Fruit fly (Drosophila melanogaster) whole organism, embryonic: Measurements from ENCODE around the gene CG17637.

ENCODE experiments used
- Aef1 ChIP-seq: fragments of 200-800 bp; sonication (Bioruptor generic); IDR thresholded peaks from 3 replicates; pipeline ENCODE4 v1.3.6; 2022; ENCODE audit warnings: missing biosample characterization, missing genetic modification characterization
- CG10462 ChIP-seq: fragments of 200-800 bp; sonication (Bioruptor generic); optimal IDR thresholded peaks from 2 replicates; lab custom pipeline; 2016; ENCODE audit warnings: missing biosample characterization, missing genetic modification characterization
- CG11456 ChIP-seq: fragments of 200-800 bp; sonication (Bioruptor generic); IDR thresholded peaks from 3 replicates; pipeline ENCODE4 v1.3.6; 2022; ENCODE audit warnings: missing biosample characterization, missing genetic modification characterization
- CG11560 ChIP-seq: fragments of 200-800 bp; sonication (Bioruptor generic); IDR thresholded peaks from 3 replicates; pipeline ENCODE4 v1.3.6; 2022; ENCODE audit warnings: missing biosample characterization, missing genetic modification characterization
- CG12104 ChIP-seq: fragments of 200-800 bp; sonication (Bioruptor generic); optimal IDR thresholded peaks from 3 replicates; lab custom pipeline; 2016; ENCODE audit warnings: missing biosample characterization, missing genetic modification characterization
- CG12744 ChIP-seq: fragments of 200-800 bp; sonication (Bioruptor generic); optimal IDR thresholded peaks from 2 replicates; lab custom pipeline; 2016; ENCODE audit warnings: missing biosample characterization, missing genetic modification characterization
- CG13287 ChIP-seq: fragments of 200-800 bp; sonication (Bioruptor generic); IDR thresholded peaks from 2 replicates; pipeline ENCODE4 v1.3.6; 2022; ENCODE audit warnings: missing biosample characterization, missing genetic modification characterization; ENCODE audit not compliant: partially characterized antibody
- CG1602 ChIP-seq: fragments of 200-800 bp; sonication (Bioruptor generic); optimal IDR thresholded peaks from 3 replicates; lab custom pipeline; 2016; ENCODE audit warnings: missing biosample characterization, missing genetic modification characterization
- CG17361 ChIP-seq: fragments of 200-800 bp; sonication (Bioruptor generic); IDR thresholded peaks from 3 replicates; pipeline ENCODE4 v1.3.6; 2022; ENCODE audit warnings: missing biosample characterization, missing genetic modification characterization
- CG1832 ChIP-seq: fragments of 200-800 bp; sonication (Bioruptor generic); optimal IDR thresholded peaks from 2 replicates; lab custom pipeline; 2017; ENCODE audit warnings: missing biosample characterization, mild to moderate bottlenecking, missing genetic modification characterization, inconsistent platforms
- CG18599 ChIP-seq: fragments of 200-800 bp; sonication (Bioruptor generic); optimal IDR thresholded peaks from 3 replicates; lab custom pipeline; 2017; ENCODE audit warnings: missing biosample characterization, missing genetic modification characterization, mild to moderate bottlenecking, moderate library complexity, missing genetic modification reagents
- CG2116 ChIP-seq: fragments of 200-800 bp; sonication (Bioruptor generic); optimal IDR thresholded peaks from 3 replicates; lab custom pipeline; 2018; ENCODE audit warnings: missing biosample characterization, mild to moderate bottlenecking, missing genetic modification characterization
- CG2202 ChIP-seq: fragments of 200-800 bp; sonication (Bioruptor generic); optimal IDR thresholded peaks from 2 replicates; lab custom pipeline; 2018; ENCODE audit warnings: missing biosample characterization, mild to moderate bottlenecking, missing genetic modification characterization
- CG2875 ChIP-seq: fragments of 200-800 bp; sonication (Bioruptor generic); optimal IDR thresholded peaks from 2 replicates; lab custom pipeline; 2017; ENCODE audit warnings: missing biosample characterization, mild to moderate bottlenecking, missing genetic modification characterization, missing genetic modification reagents
- CG2889 ChIP-seq: fragments of 200-800 bp; sonication (Bioruptor generic); IDR thresholded peaks from 3 replicates; pipeline ENCODE4 v1.3.6; 2022; ENCODE audit warnings: missing biosample characterization, missing genetic modification characterization
- CG31388 ChIP-seq: fragments of 200-800 bp; sonication (Bioruptor generic); optimal IDR thresholded peaks from 2 replicates; lab custom pipeline; 2016; ENCODE audit warnings: missing biosample characterization, missing genetic modification characterization
- CG3281 ChIP-seq: fragments of 200-800 bp; sonication (Bioruptor generic); optimal IDR thresholded peaks from 3 replicates; lab custom pipeline; 2017; ENCODE audit warnings: missing biosample characterization, mild to moderate bottlenecking, missing genetic modification characterization
- CG33213 ChIP-seq: fragments of 200-800 bp; sonication (Bioruptor generic); optimal IDR thresholded peaks from 3 replicates; lab custom pipeline; 2016; ENCODE audit warnings: missing biosample characterization, missing genetic modification characterization
- CG34224 ChIP-seq: fragments of 200-800 bp; sonication (Bioruptor generic); IDR thresholded peaks from 3 replicates; pipeline ENCODE4 v1.3.6; 2022; ENCODE audit warnings: missing biosample characterization, missing genetic modification characterization; ENCODE audit not compliant: partially characterized antibody
- CG3726 ChIP-seq: fragments of 200-800 bp; sonication (Bioruptor generic); IDR thresholded peaks from 3 replicates; pipeline ENCODE4, ENCODE4 v1.3.6; 2022; ENCODE audit warnings: missing biosample characterization, missing genetic modification characterization
- CG3847 ChIP-seq: fragments of 200-800 bp; sonication (Bioruptor generic); IDR thresholded peaks from 2 replicates; pipeline ENCODE4 v1.3.6; 2022; ENCODE audit warnings: missing biosample characterization, missing genetic modification characterization
- CG5245 ChIP-seq: fragments of 200-800 bp; sonication (Bioruptor generic); optimal IDR thresholded peaks from 3 replicates; lab custom pipeline; 2016; ENCODE audit warnings: missing biosample characterization, missing genetic modification characterization
- CG6254 ChIP-seq: fragments of 200-800 bp; sonication (Bioruptor generic); optimal IDR thresholded peaks from 3 replicates; lab custom pipeline; 2017; ENCODE audit warnings: mild to moderate bottlenecking, missing biosample characterization, missing genetic modification reagents, missing genetic modification characterization
- CG7745 ChIP-seq: fragments of 200-800 bp; sonication (Bioruptor generic); optimal IDR thresholded peaks from 2 replicates; lab custom pipeline; 2018; ENCODE audit warnings: missing biosample characterization, mild to moderate bottlenecking, missing genetic modification characterization, moderate library complexity
- CG9876 ChIP-seq: fragments of 200-800 bp; sonication (Bioruptor generic); optimal IDR thresholded peaks from 2 replicates; lab custom pipeline; 2016; ENCODE audit warnings: missing biosample characterization, missing genetic modification characterization
- Dref ChIP-seq: fragments of 200-800 bp; sonication (Bioruptor generic); IDR thresholded peaks from 2 replicates; pipeline ENCODE4 v1.3.6; 2022; ENCODE audit warnings: missing biosample characterization, missing genetic modification characterization
- Ets97D ChIP-seq: fragments of 200-800 bp; sonication (Bioruptor generic); optimal IDR thresholded peaks from 3 replicates; lab custom pipeline; 2016; ENCODE audit warnings: missing biosample characterization, missing genetic modification characterization
- H15 ChIP-seq: fragments of 200-800 bp; sonication (Bioruptor generic); IDR thresholded peaks from 3 replicates; pipeline ENCODE4 v1.3.6; 2022; ENCODE audit warnings: missing biosample characterization, missing genetic modification characterization
- Lhr ChIP-seq: fragments of 200-800 bp; sonication (Bioruptor generic); optimal IDR thresholded peaks from 3 replicates; lab custom pipeline; 2017; ENCODE audit warnings: mild to moderate bottlenecking, missing biosample characterization, missing genetic modification reagents, missing genetic modification characterization
- Med ChIP-seq: fragments of 200-800 bp; sonication (Bioruptor generic); peaks from one replicate; lab custom pipeline; 2016; ENCODE audit warnings: missing biosample characterization, missing genetic modification characterization, mild to moderate bottlenecking, inconsistent platforms, moderate library complexity
- Mrtf ChIP-seq: fragments of 200-800 bp; sonication (Bioruptor generic); IDR thresholded peaks from 3 replicates; pipeline ENCODE4 v1.3.6; 2022; ENCODE audit warnings: missing biosample characterization, missing genetic modification characterization
- Ptx1 ChIP-seq: fragments of 200-800 bp; sonication (Bioruptor generic); IDR thresholded peaks from 2 replicates; pipeline ENCODE4 v1.3.6; 2022; ENCODE audit warnings: missing biosample characterization, missing genetic modification characterization
- Scr ChIP-seq: fragments of 200-800 bp; sonication (Bioruptor generic); IDR thresholded peaks from 2 replicates; pipeline ENCODE4 v1.3.6; 2022; ENCODE audit warnings: missing biosample characterization, missing genetic modification characterization; ENCODE audit not compliant: partially characterized antibody
- YL-1 ChIP-seq: fragments of 200-800 bp; sonication (Bioruptor generic); optimal IDR thresholded peaks from 3 replicates; lab custom pipeline; 2017; ENCODE audit warnings: missing biosample characterization, mild to moderate bottlenecking, missing genetic modification characterization
- ase ChIP-seq: fragments of 200-800 bp; sonication (Bioruptor generic); IDR thresholded peaks from 3 replicates; pipeline ENCODE4 v1.3.6; 2022; ENCODE audit warnings: missing biosample characterization, missing genetic modification characterization
- bbx ChIP-seq: fragments of 200-800 bp; sonication (Bioruptor generic); IDR thresholded peaks from 2 replicates; pipeline ENCODE4 v1.3.6; 2022; ENCODE audit warnings: missing biosample characterization, missing genetic modification characterization; ENCODE audit not compliant: partially characterized antibody
- bcd ChIP-seq: fragments of 200-800 bp; sonication (Bioruptor generic); optimal IDR thresholded peaks from 2 replicates; lab custom pipeline; 2017; ENCODE audit warnings: missing biosample characterization, mild to moderate bottlenecking, missing genetic modification characterization
- fd96Cb ChIP-seq: fragments of 200-800 bp; sonication (Bioruptor generic); optimal IDR thresholded peaks from 2 replicates; lab custom pipeline; 2018; ENCODE audit warnings: missing biosample characterization, mild to moderate bottlenecking, missing genetic modification characterization, moderate library complexity
- gce ChIP-seq: fragments of 200-800 bp; sonication (Bioruptor generic); IDR thresholded peaks from 3 replicates; pipeline ENCODE4 v1.3.6; 2022; ENCODE audit warnings: missing biosample characterization, missing genetic modification characterization
- hb ChIP-seq: fragments of 200-800 bp; sonication (Bioruptor generic); IDR thresholded peaks from 3 replicates; pipeline ENCODE4 v1.3.6; 2022; ENCODE audit warnings: missing biosample characterization, missing genetic modification characterization; ENCODE audit not compliant: partially characterized antibody
- maf-S ChIP-seq: fragments of 200-800 bp; sonication (Bioruptor generic); optimal IDR thresholded peaks from 2 replicates; lab custom pipeline; 2016; ENCODE audit warnings: missing biosample characterization, missing genetic modification characterization
- otp ChIP-seq: fragments of 200-800 bp; sonication (Bioruptor generic); IDR thresholded peaks from 3 replicates; pipeline ENCODE4, ENCODE4 v1.3.6; 2022; ENCODE audit warnings: missing biosample characterization, missing genetic modification characterization
- pros ChIP-seq: fragments of 200-800 bp; sonication (Bioruptor generic); optimal IDR thresholded peaks from 3 replicates; lab custom pipeline; 2019; ENCODE audit warnings: missing biosample characterization, mild to moderate bottlenecking, missing genetic modification characterization, moderate library complexity
- psq ChIP-seq: fragments of 200-800 bp; sonication (Bioruptor generic); optimal IDR thresholded peaks from 2 replicates; lab custom pipeline; 2017; ENCODE audit warnings: missing biosample characterization, missing genetic modification characterization
- schlank ChIP-seq: fragments of 200-800 bp; sonication (Bioruptor generic); optimal IDR thresholded peaks from 2 replicates; lab custom pipeline; 2018; ENCODE audit warnings: missing biosample characterization, mild to moderate bottlenecking, missing genetic modification characterization
- slou ChIP-seq: fragments of 200-800 bp; sonication (Bioruptor generic); optimal IDR thresholded peaks from 3 replicates; lab custom pipeline; 2016; ENCODE audit warnings: missing biosample characterization, missing genetic modification characterization
- sr ChIP-seq: fragments of 200-800 bp; sonication (Bioruptor generic); IDR thresholded peaks from 3 replicates; pipeline ENCODE4 v1.3.6; 2022; ENCODE audit warnings: missing biosample characterization, missing genetic modification characterization
- toy ChIP-seq: fragments of 200-800 bp; sonication (Bioruptor generic); IDR thresholded peaks from 2 replicates; pipeline ENCODE4 v1.3.6; 2022; ENCODE audit warnings: missing biosample characterization, missing genetic modification characterization
- tx ChIP-seq: fragments of 200-800 bp; sonication (Bioruptor generic); optimal IDR thresholded peaks from 2 replicates; lab custom pipeline; 2016; ENCODE audit warnings: missing biosample characterization, missing genetic modification characterization
- z ChIP-seq: fragments of 200-800 bp; sonication (Bioruptor generic); IDR thresholded peaks from 3 replicates; pipeline ENCODE4 v1.3.6; 2022; ENCODE audit warnings: missing biosample characterization, missing genetic modification characterization

CG17637 gene

DNA sequence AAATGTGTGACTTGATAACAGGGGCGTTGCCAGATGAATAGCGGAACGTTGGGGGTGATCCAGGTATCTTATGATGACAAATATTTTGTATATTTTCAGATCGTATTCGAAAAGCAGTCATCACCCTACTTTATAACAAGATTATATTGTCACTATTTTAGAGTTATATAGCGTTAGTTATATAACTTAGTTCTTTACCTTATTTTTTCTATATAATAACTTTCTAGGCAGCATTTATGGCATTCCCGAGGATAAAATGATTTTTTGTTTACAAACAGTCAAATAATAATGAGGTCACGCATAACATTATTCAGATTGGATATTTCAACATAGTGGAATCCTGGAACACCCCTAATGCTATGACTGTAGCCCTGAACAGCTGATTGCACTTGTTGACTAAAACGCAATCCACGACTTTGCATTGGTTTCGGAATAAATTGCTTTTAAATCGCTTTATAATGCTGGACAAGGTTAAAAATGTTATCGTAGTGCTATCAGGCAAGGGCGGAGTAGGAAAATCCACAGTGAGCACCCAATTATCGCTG lies 22.3 kb downstream of the CG17637 start, which contains the start of gene Nubp2 (continued):
- 0 out of 2 replicates have a peak, but pooled peaks have one; percentile 7 for TF ChIP-seq CG13287
- TF ChIP-seq psq, result peak; percentile 85
- TF ChIP-seq gce (GFP tag; lab: Robert Waterston, UW), result peak; percentile 71; the same call in 2 of the 3 replicates
- peak; percentile 83 for TF ChIP-seq otp (GFP tag; lab: Robert Waterston, UW)
- TF ChIP-seq CG33213, result peak; percentile 86
- peak; percentile 91 for TF ChIP-seq CG11456 (GFP tag; lab: Robert Waterston, UW)
- no peak for TF ChIP-seq Dref (GFP tag; lab: Robert Waterston, UW)
- peak; percentile 85 for TF ChIP-seq schlank (tag; lab: Kevin White, UChicago)
- TF ChIP-seq CG11560 (tag; lab: Robert Waterston, UW), result peak; percentile 83
- peak; percentile 91 for TF ChIP-seq Aef1 (GFP tag; lab: Robert Waterston, UW)
- peak; percentile 88 for TF ChIP-seq ase
- peak; percentile 48; the same call in 1 of the 3 replicates for TF ChIP-seq sr (GFP tag; lab: Robert Waterston, UW)
- peak; percentile 76 for TF ChIP-seq CG2875 (GFP tag; lab: Kevin White, UChicago)
- TF ChIP-seq CG18599 (GFP tag; lab: Kevin White, UChicago), result peak; percentile 95
- TF ChIP-seq H15 (GFP tag; lab: Robert Waterston, UW), result peak; percentile 91
- no peak for TF ChIP-seq CG7745 (tag; lab: Kevin White, UChicago)
- TF ChIP-seq tx (GFP tag; lab: Kevin White, UChicago), result peak; percentile 92
- peak; percentile 95 for TF ChIP-seq CG12104 (GFP tag; lab: Kevin White, UChicago)
- peak; percentile 81 for TF ChIP-seq CG2202 (tag; lab: Kevin White, UChicago)
- peak; percentile 65; the same call in 1 of the 3 replicates for TF ChIP-seq z (GFP tag; lab: Robert Waterston, UW)
- TF ChIP-seq CG1602 (GFP tag; lab: Kevin White, UChicago), result peak; percentile 97
- peak; percentile 88 for TF ChIP-seq Lhr
- peak; percentile 91 for TF ChIP-seq CG10462 (GFP tag; lab: Kevin White, UChicago)
- peak; percentile 95 for TF ChIP-seq fd96Cb (tag; lab: Kevin White, UChicago)
- TF ChIP-seq maf-S, result peak; percentile 94
- TF ChIP-seq CG9876 (GFP tag; lab: Kevin White, UChicago), result peak; percentile 87
- TF ChIP-seq YL-1 (GFP tag; lab: Kevin White, UChicago), result peak; percentile 84
- TF ChIP-seq CG34224 (GFP tag; lab: Robert Waterston, UW), result no peak
- peak; percentile 96 for TF ChIP-seq CG3281 (GFP tag; lab: Kevin White, UChicago)
- TF ChIP-seq pros, result peak; percentile 53
- TF ChIP-seq Ets97D, result peak; percentile 84
- peak; percentile 87 for TF ChIP-seq CG31388
- TF ChIP-seq Scr (GFP tag; lab: Robert Waterston, UW), result no peak
- TF ChIP-seq slou, result peak; percentile 94
- TF ChIP-seq CG2889 (GFP tag; lab: Robert Waterston, UW), result no peak; the same call in 1 of the 3 replicates
- peak; percentile 88 for TF ChIP-seq CG12744 (GFP tag; lab: Kevin White, UChicago)
- TF ChIP-seq Mrtf (GFP tag; lab: Robert Waterston, UW), result peak; percentile 89
- no peak for TF ChIP-seq bbx (GFP tag; lab: Robert Waterston, UW)
- peak; percentile 83 for TF ChIP-seq CG6254
- TF ChIP-seq CG3847 (GFP tag; lab: Robert Waterston, UW), result peak; percentile 96
- TF ChIP-seq CG2116 (GFP tag; lab: Kevin White, UChicago), result peak; percentile 84
- TF ChIP-seq hb (GFP tag; lab: Robert Waterston, UW), result no peak
- TF ChIP-seq Med, result peak; percentile 98
- TF ChIP-seq CG1832 (GFP tag; lab: Kevin White, UChicago), result no peak
- peak; percentile 87; the same call in 1 of the 3 replicates for TF ChIP-seq CG3726
- TF ChIP-seq CG17361 (GFP tag; lab: Robert Waterston, UW), result peak; percentile 99
- peak; percentile 94 for TF ChIP-seq Ptx1
- peak; percentile 85; the same call in 1 of the 2 replicates for TF ChIP-seq toy (GFP tag; lab: Robert Waterston, UW)
- TF ChIP-seq CG5245, result peak; percentile 91
- peak; percentile 96 for TF ChIP-seq bcd (GFP tag; lab: Kevin White, UChicago)
